Fruit fly (Drosophila melanogaster) whole organism, embryonic: ENCODE results near the gene ATPsynG.

Source experiments
- Atf-2 ChIP-seq: fragments of 200-800 bp; sonication (Bioruptor generic); optimal IDR thresholded peaks from 2 replicates; lab custom pipeline; 2016; ENCODE audit warnings: missing biosample characterization, missing genetic modification characterization
- CG10366 ChIP-seq: fragments of 200-800 bp; sonication (Bioruptor generic); IDR thresholded peaks from 2 replicates; pipeline ENCODE4 v1.3.6; 2022; ENCODE audit warnings: missing biosample characterization, missing genetic modification characterization
- CG11093 ChIP-seq: fragments of 200-800 bp; sonication (Bioruptor generic); IDR thresholded peaks from 3 replicates; pipeline ENCODE4 v1.3.6; 2022; ENCODE audit warnings: missing biosample characterization, missing genetic modification characterization
- CG11456 ChIP-seq: fragments of 200-800 bp; sonication (Bioruptor generic); IDR thresholded peaks from 3 replicates; pipeline ENCODE4 v1.3.6; 2022; ENCODE audit warnings: missing biosample characterization, missing genetic modification characterization
- CG1233 ChIP-seq: fragments of 200-800 bp; sonication (Bioruptor generic); optimal IDR thresholded peaks from 4 replicates; lab custom pipeline; 2018; ENCODE audit warnings: missing biosample characterization, mild to moderate bottlenecking, missing genetic modification characterization
- CG13287 ChIP-seq: fragments of 200-800 bp; sonication (Bioruptor generic); IDR thresholded peaks from 2 replicates; pipeline ENCODE4 v1.3.6; 2022; ENCODE audit warnings: missing biosample characterization, missing genetic modification characterization; ENCODE audit not compliant: partially characterized antibody
- CG13296 ChIP-seq: fragments of 200-800 bp; sonication (Bioruptor generic); optimal IDR thresholded peaks from 3 replicates; lab custom pipeline; 2018; ENCODE audit warnings: missing biosample characterization, mild to moderate bottlenecking, missing genetic modification characterization
- CG13624 ChIP-seq: fragments of 200-800 bp; sonication (Bioruptor generic); optimal IDR thresholded peaks from 2 replicates; lab custom pipeline; 2016; ENCODE audit warnings: missing biosample characterization, missing genetic modification characterization
- CG13894 ChIP-seq: fragments of 200-800 bp; sonication (Bioruptor generic); optimal IDR thresholded peaks from 3 replicates; lab custom pipeline; 2018; ENCODE audit warnings: missing biosample characterization, mild to moderate bottlenecking, missing genetic modification characterization, moderate library complexity
- CG1529 ChIP-seq: fragments of 200-800 bp; sonication (Bioruptor generic); optimal IDR thresholded peaks from 3 replicates; lab custom pipeline; 2018; ENCODE audit warnings: missing biosample characterization, missing genetic modification characterization
- CG15479 ChIP-seq: fragments of 200-800 bp; sonication (Bioruptor generic); optimal IDR thresholded peaks from 3 replicates; lab custom pipeline; 2019; ENCODE audit warnings: missing biosample characterization, mild to moderate bottlenecking, missing genetic modification characterization, moderate library complexity
- CG15696 ChIP-seq: fragments of 200-800 bp; sonication (Bioruptor generic); optimal IDR thresholded peaks from 2 replicates; lab custom pipeline; 2019; ENCODE audit warnings: missing biosample characterization, mild to moderate bottlenecking, missing genetic modification characterization, moderate library complexity
- CG17612 ChIP-seq: fragments of 200-800 bp; sonication (Bioruptor generic); IDR thresholded peaks from 2 replicates; pipeline ENCODE4 v1.3.6; 2022; ENCODE audit warnings: missing biosample characterization, missing genetic modification characterization
- CG17829 ChIP-seq: fragments of 200-800 bp; optimal IDR thresholded peaks from 2 replicates; lab custom pipeline; 2019; ENCODE audit warnings: missing biosample characterization, mild to moderate bottlenecking, missing genetic modification characterization, moderate library complexity
- CG17912 ChIP-seq: fragments of 200-800 bp; sonication (Bioruptor generic); optimal IDR thresholded peaks from 2 replicates; lab custom pipeline; 2018; ENCODE audit warnings: missing biosample characterization, mild to moderate bottlenecking, missing genetic modification characterization
- CG1832 ChIP-seq: fragments of 200-800 bp; sonication (Bioruptor generic); optimal IDR thresholded peaks from 2 replicates; lab custom pipeline; 2017; ENCODE audit warnings: missing biosample characterization, mild to moderate bottlenecking, missing genetic modification characterization, inconsistent platforms
- CG18619 ChIP-seq: fragments of 200-800 bp; sonication (Bioruptor generic); optimal IDR thresholded peaks from 3 replicates; lab custom pipeline; 2017; ENCODE audit warnings: missing biosample characterization, mild to moderate bottlenecking, missing genetic modification characterization
- CG2889 ChIP-seq: fragments of 200-800 bp; sonication (Bioruptor generic); IDR thresholded peaks from 3 replicates; pipeline ENCODE4 v1.3.6; 2022; ENCODE audit warnings: missing biosample characterization, missing genetic modification characterization
- CG31224 ChIP-seq: fragments of 200-800 bp; sonication (Bioruptor generic); IDR thresholded peaks from 2 replicates; pipeline ENCODE4 v1.3.6; 2022; ENCODE audit warnings: missing biosample characterization, missing genetic modification characterization
- CG3726 ChIP-seq: fragments of 200-800 bp; sonication (Bioruptor generic); IDR thresholded peaks from 3 replicates; pipeline ENCODE4, ENCODE4 v1.3.6; 2022; ENCODE audit warnings: missing biosample characterization, missing genetic modification characterization
- CG4404 ChIP-seq: fragments of 200-800 bp; sonication (Bioruptor generic); IDR thresholded peaks from 2 replicates; pipeline ENCODE4 v1.3.6; 2022; ENCODE audit warnings: missing biosample characterization, missing genetic modification characterization
- CG4730 ChIP-seq: fragments of 200-800 bp; sonication (Bioruptor generic); IDR thresholded peaks from 2 replicates; pipeline ENCODE4 v1.3.6; 2022; ENCODE audit warnings: missing biosample characterization, missing genetic modification characterization
- CG6272 ChIP-seq: fragments of 200-800 bp; sonication (Bioruptor generic); IDR thresholded peaks from 2 replicates; pipeline ENCODE4 v1.3.6; 2022; ENCODE audit warnings: missing biosample characterization, missing genetic modification characterization
- CG7271 ChIP-seq: fragments of 200-800 bp; sonication (Bioruptor generic); optimal IDR thresholded peaks from 2 replicates; lab custom pipeline; 2018; ENCODE audit warnings: missing biosample characterization, mild to moderate bottlenecking, missing genetic modification characterization, moderate library complexity
- CG7357 ChIP-seq: fragments of 200-800 bp; sonication (Bioruptor generic); IDR thresholded peaks from 3 replicates; pipeline ENCODE4 v1.3.6; 2022; ENCODE audit warnings: missing biosample characterization, missing genetic modification characterization
- CG7556 ChIP-seq: fragments of 200-800 bp; sonication (Bioruptor generic); optimal IDR thresholded peaks from 2 replicates; lab custom pipeline; 2017; ENCODE audit warnings: missing biosample characterization, mild to moderate bottlenecking, missing genetic modification characterization
- CG8944 ChIP-seq: fragments of 200-800 bp; sonication (Bioruptor generic); optimal IDR thresholded peaks from 3 replicates; lab custom pipeline; 2016; ENCODE audit warnings: missing biosample characterization, missing genetic modification characterization
- CkIIα-i1 ChIP-seq: fragments of 200-800 bp; sonication (Bioruptor generic); IDR thresholded peaks from 2 replicates; pipeline ENCODE4 v1.3.6; 2022; ENCODE audit warnings: missing biosample characterization, missing genetic modification characterization
- Deaf1 ChIP-seq: fragments of 200-800 bp; optimal IDR thresholded peaks from 3 replicates; lab custom pipeline; 2019; ENCODE audit warnings: missing biosample characterization, mild to moderate bottlenecking, missing genetic modification characterization, moderate library complexity
- E2f1 ChIP-seq: fragments of 200-800 bp; sonication (Bioruptor generic); IDR thresholded peaks from 2 replicates; pipeline ENCODE4 v1.3.6; 2022; ENCODE audit warnings: missing biosample characterization, missing genetic modification characterization
- HLHmδ ChIP-seq: fragments of 200-800 bp; sonication (Bioruptor generic); optimal IDR thresholded peaks from 2 replicates; lab custom pipeline; 2018; ENCODE audit warnings: missing biosample characterization, mild to moderate bottlenecking, missing genetic modification characterization, moderate library complexity
- Lim3 ChIP-seq: fragments of 200-800 bp; sonication (Bioruptor generic); IDR thresholded peaks from 2 replicates; pipeline ENCODE4 v1.3.6; 2022; ENCODE audit warnings: missing biosample characterization, missing genetic modification characterization
- Lpt ChIP-seq: fragments of >200 bp; optimal IDR thresholded peaks from 2 replicates; lab custom pipeline; 2018; ENCODE audit warnings: missing biosample characterization, missing genetic modification characterization
- Max ChIP-seq: fragments of 200-800 bp; sonication (Bioruptor generic); optimal IDR thresholded peaks from 2 replicates; lab custom pipeline; 2016; ENCODE audit warnings: missing biosample characterization, mild to moderate bottlenecking, missing genetic modification characterization
- Med ChIP-seq: fragments of 200-800 bp; sonication (Bioruptor generic); peaks from one replicate; lab custom pipeline; 2016; ENCODE audit warnings: missing biosample characterization, missing genetic modification characterization, mild to moderate bottlenecking, inconsistent platforms, moderate library complexity
- NC2α ChIP-seq: fragments of 200-800 bp; sonication (Bioruptor generic); optimal IDR thresholded peaks from 2 replicates; lab custom pipeline; 2016; ENCODE audit warnings: missing biosample characterization, missing genetic modification characterization
- Ptx1 ChIP-seq: fragments of 200-800 bp; sonication (Bioruptor generic); IDR thresholded peaks from 2 replicates; pipeline ENCODE4 v1.3.6; 2022; ENCODE audit warnings: missing biosample characterization, missing genetic modification characterization
- Rfx ChIP-seq: fragments of 200-800 bp; sonication (Bioruptor generic); IDR thresholded peaks from 2 replicates; pipeline ENCODE4 v1.3.6; 2022; ENCODE audit warnings: missing biosample characterization, missing genetic modification characterization
- caup ChIP-seq: fragments of 200-800 bp; sonication (Bioruptor generic); optimal IDR thresholded peaks from 3 replicates; lab custom pipeline; 2017; ENCODE audit warnings: missing biosample characterization, mild to moderate bottlenecking, missing genetic modification characterization, moderate library complexity; ENCODE audit not compliant: severe bottlenecking
- danr ChIP-seq: fragments of 200-800 bp; sonication (Bioruptor generic); IDR thresholded peaks from 2 replicates; pipeline ENCODE4 v1.3.6; 2022; ENCODE audit warnings: missing biosample characterization, missing genetic modification characterization
- dysf ChIP-seq: fragments of 200-800 bp; sonication (Bioruptor generic); IDR thresholded peaks from 3 replicates; pipeline ENCODE4 v1.3.6; 2022; ENCODE audit warnings: missing biosample characterization, missing genetic modification characterization
- emc ChIP-seq: fragments of 200-800 bp; sonication (Bioruptor generic); optimal IDR thresholded peaks from 2 replicates; lab custom pipeline; 2016; ENCODE audit warnings: missing biosample characterization, missing genetic modification characterization
- her ChIP-seq: fragments of 200-800 bp; sonication (Bioruptor generic); optimal IDR thresholded peaks from 2 replicates; lab custom pipeline; 2016; ENCODE audit warnings: missing biosample characterization, missing genetic modification characterization
- hth ChIP-seq: fragments of >200 bp; optimal IDR thresholded peaks from 2 replicates; lab custom pipeline; 2017; ENCODE audit warnings: inconsistent platforms
- luna ChIP-seq: fragments of 200-800 bp; sonication (Bioruptor generic); optimal IDR thresholded peaks from 2 replicates; lab custom pipeline; 2016; ENCODE audit warnings: missing biosample characterization, missing genetic modification characterization
- onecut ChIP-seq: fragments of 200-800 bp; sonication (Bioruptor generic); IDR thresholded peaks from 2 replicates; pipeline ENCODE4 v1.3.6; 2022; ENCODE audit warnings: missing biosample characterization, missing genetic modification characterization
- slp2 ChIP-seq: fragments of 200-800 bp; sonication (Bioruptor generic); optimal IDR thresholded peaks from 2 replicates; lab custom pipeline; 2016; ENCODE audit warnings: missing biosample characterization, missing genetic modification characterization
- tap ChIP-seq: fragments of 200-800 bp; optimal IDR thresholded peaks from 3 replicates; lab custom pipeline; 2019; ENCODE audit warnings: missing biosample characterization, mild to moderate bottlenecking, missing genetic modification characterization, moderate library complexity
- tna ChIP-seq: fragments of 200-800 bp; sonication (Bioruptor generic); IDR thresholded peaks from 2 replicates; pipeline ENCODE4 v1.3.6; 2022; ENCODE audit warnings: missing biosample characterization, missing genetic modification characterization; ENCODE audit not compliant: partially characterized antibody
- unc-4 ChIP-seq: fragments of 200-800 bp; sonication (Bioruptor generic); IDR thresholded peaks from 2 replicates; pipeline ENCODE4 v1.3.6; 2022; ENCODE audit warnings: missing biosample characterization, missing genetic modification characterization; ENCODE audit not compliant: partially characterized antibody
- unpg ChIP-seq: fragments of 200-800 bp; sonication (Bioruptor generic); optimal IDR thresholded peaks from 3 replicates; lab custom pipeline; 2018; ENCODE audit warnings: missing biosample characterization, mild to moderate bottlenecking, missing genetic modification characterization, moderate library complexity
- vvl ChIP-seq: fragments of 200-800 bp; sonication (Bioruptor generic); IDR thresholded peaks from 2 replicates; pipeline ENCODE4 v1.3.6; 2022; ENCODE audit warnings: missing biosample characterization, missing genetic modification characterization
- wek ChIP-seq: fragments of 200-800 bp; sonication (Bioruptor generic); optimal IDR thresholded peaks from 3 replicates; lab custom pipeline; 2018; ENCODE audit warnings: missing biosample characterization, mild to moderate bottlenecking, missing genetic modification characterization, moderate library complexity

Gene ATPsynG

DNA sequence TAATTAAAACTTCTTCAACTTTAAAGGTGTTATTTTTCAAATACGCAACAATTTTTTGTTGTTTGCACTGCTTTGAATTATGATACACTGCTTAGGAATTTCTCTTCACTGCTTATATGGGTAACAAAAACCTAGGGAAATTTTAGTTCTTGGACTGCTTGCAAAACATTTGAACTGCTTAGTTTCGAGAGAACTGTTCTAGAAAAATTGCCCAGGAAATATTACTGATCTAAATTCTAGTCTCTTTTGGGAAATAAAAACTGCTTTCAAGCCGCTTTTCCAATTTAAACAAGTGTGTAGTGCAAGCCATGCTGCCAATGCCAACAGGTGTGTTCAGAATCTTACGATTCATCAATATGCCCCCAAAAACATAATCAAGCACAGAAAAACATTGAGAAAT lies 11.7 kb downstream of the ATPsynG start (continued):
- TF ChIP-seq CG1233 (peak; percentile 30), dysf (GFP tag; lab: Robert Waterston, UW) (no peak), unc-4 (GFP tag; lab: Robert Waterston, UW) (no peak), danr (GFP tag; lab: Robert Waterston, UW) (no peak), HLHmδ (no peak), hth (lab: Kevin White, UChicago) (no peak), CG3726 (GFP tag; lab: Robert Waterston, UW) (no peak), CG4404 (no peak), CkIIα-i1 (GFP tag; lab: Robert Waterston, UW) (no peak), CG7271 (no peak), CG11093 (GFP tag; lab: Robert Waterston, UW) (no peak), CG17829 (peak; percentile 61), E2f1 (GFP tag; lab: Robert Waterston, UW) (no peak), CG2889 (no peak), CG13287 (GFP tag; lab: Robert Waterston, UW) (no peak), NC2α (GFP tag; lab: Kevin White, UChicago) (no peak), luna (no peak), Deaf1 (tag; lab: Kevin White, UChicago) (no peak), CG15696 (peak; percentile 14), onecut (GFP tag; lab: Robert Waterston, UW) (0 out of 2 replicates have a peak, but pooled peaks have one; percentile 18), CG4730 (GFP tag; lab: Robert Waterston, UW) (no peak), unpg (GFP tag; lab: Kevin White, UChicago) (no peak), CG11456 (GFP tag; lab: Robert Waterston, UW) (no peak), CG17612 (GFP tag; lab: Robert Waterston, UW) (no peak), CG8944 (GFP tag; lab: Kevin White, UChicago) (no peak), Med (GFP tag; lab: Kevin White, UChicago) (peak; percentile 57), wek (GFP tag; lab: Kevin White, UChicago) (no peak), slp2 (no peak), CG13894 (tag; lab: Kevin White, UChicago) (no peak), tna (GFP tag; lab: Robert Waterston, UW) (no peak), Rfx (no peak), CG13624 (GFP tag; lab: Kevin White, UChicago) (no peak), CG31224 (GFP tag; lab: Robert Waterston, UW) (no peak), Atf-2 (no peak), vvl (GFP tag; lab: Robert Waterston, UW) (no peak), CG18619 (no peak), CG15479 (GFP tag; lab: Kevin White, UChicago) (no peak), caup (peak; percentile 23), CG7556 (GFP tag; lab: Kevin White, UChicago) (no peak), Lpt (no peak), CG13296 (GFP tag; lab: Kevin White, UChicago) (no peak), Max (GFP tag; lab: Kevin White, UChicago) (no peak), Ptx1 (GFP tag; lab: Robert Waterston, UW) (no peak), her (no peak), CG6272 (GFP tag; lab: Robert Waterston, UW) (no peak), CG1832 (GFP tag; lab: Kevin White, UChicago) (no peak), CG17912 (GFP tag; lab: Kevin White, UChicago) (peak; percentile 31), CG7357 (GFP tag; lab: Robert Waterston, UW) (no peak), CG1529 (GFP tag; lab: Kevin White, UChicago) (no peak), CG10366 (GFP tag; lab: Robert Waterston, UW) (no peak), emc (no peak), tap (no peak), Lim3 (GFP tag; lab: Robert Waterston, UW) (no peak)
